Fruit fly (Drosophila melanogaster): ENCODE data around the gene CG6073.

The CG6073 gene

dm6 chr3R:26235034-26235433 lies 46.4 kb upstream of the CG6073 start (continued):
- TF ChIP-seq HLH54F (GFP tag; optimal IDR thresholded peaks at IDR 0.05) (peak; percentile 21), Ets65A (GFP tag) (peak; percentile 52), ro (GFP tag; IDR thresholded peaks at IDR 0.05) (no peak), CG12942 (GFP tag; optimal IDR thresholded peaks at IDR 0.05) (peak; percentile 6), CG15514 (GFP tag; optimal IDR thresholded peaks at IDR 0.05) (peak; percentile 23), NFAT (GFP tag; IDR thresholded peaks at IDR 0.05) (no peak), exex (tag; optimal IDR thresholded peaks at IDR 0.05) (no peak), CG10274 (GFP tag; optimal IDR thresholded peaks at IDR 0.05) (no peak), jumu (GFP tag; optimal IDR thresholded peaks at IDR 0.05) (peak; percentile 25), CG15269 (tag; optimal IDR thresholded peaks at IDR 0.05) (peak; percentile 31), CG12769 (tag; optimal IDR thresholded peaks at IDR 0.05) (peak; percentile 66), Ssrp (tag; optimal IDR thresholded peaks at IDR 0.05) (peak; percentile 3), dpn (GFP tag; optimal IDR thresholded peaks at IDR 0.05) (peak; percentile 37 to 46), slbo (GFP tag; IDR thresholded peaks at IDR 0.05) (peak; percentile 70), Hsf (GFP tag; optimal IDR thresholded peaks at IDR 0.05) (peak; percentile 49), Doc3 (GFP tag; IDR thresholded peaks at IDR 0.05; ENCODE audit: partially characterized antibody) (no peak), pum (GFP tag; optimal IDR thresholded peaks at IDR 0.05) (peak; percentile 27), Mrtf (GFP tag; IDR thresholded peaks at IDR 0.05) (no peak), ab (GFP tag; optimal IDR thresholded peaks at IDR 0.05) (no peak), CG10209 (GFP tag; optimal IDR thresholded peaks at IDR 0.05) (peak; percentile 41), CG11695 (GFP tag; IDR thresholded peaks at IDR 0.05) (peak; percentile 47; the same call in 1 of the 3 replicates), CG12744 (GFP tag; optimal IDR thresholded peaks at IDR 0.05) (no peak), CG13287 (GFP tag; IDR thresholded peaks at IDR 0.05; ENCODE audit: partially characterized antibody) (no peak), CG17385 (GFP tag; optimal IDR thresholded peaks at IDR 0.05) (peak; percentile 28), prd (optimal IDR thresholded peaks at IDR 0.05) (no peak), prd (GFP tag; IDR thresholded peaks at IDR 0.05) (peak; percentile 56; the same call in 1 of the 3 replicates), CG9932 (GFP tag; IDR thresholded peaks at IDR 0.05) (no peak), fd96Cb (tag; optimal IDR thresholded peaks at IDR 0.05) (peak; percentile 20), CG14441 (GFP tag; IDR thresholded peaks at IDR 0.05) (peak; percentile 68), CG2120 (GFP tag; optimal IDR thresholded peaks at IDR 0.05) (peak; percentile 64), Drgx (GFP tag; IDR thresholded peaks at IDR 0.05) (0 out of 2 replicates have a peak, but pooled peaks have one; percentile 9), Dp (GFP tag; optimal IDR thresholded peaks at IDR 0.05) (no peak), gem (tag; optimal IDR thresholded peaks at IDR 0.05) (peak; percentile 69), Hmr (GFP tag; optimal IDR thresholded peaks at IDR 0.05) (peak; percentile 11)

DNA sequence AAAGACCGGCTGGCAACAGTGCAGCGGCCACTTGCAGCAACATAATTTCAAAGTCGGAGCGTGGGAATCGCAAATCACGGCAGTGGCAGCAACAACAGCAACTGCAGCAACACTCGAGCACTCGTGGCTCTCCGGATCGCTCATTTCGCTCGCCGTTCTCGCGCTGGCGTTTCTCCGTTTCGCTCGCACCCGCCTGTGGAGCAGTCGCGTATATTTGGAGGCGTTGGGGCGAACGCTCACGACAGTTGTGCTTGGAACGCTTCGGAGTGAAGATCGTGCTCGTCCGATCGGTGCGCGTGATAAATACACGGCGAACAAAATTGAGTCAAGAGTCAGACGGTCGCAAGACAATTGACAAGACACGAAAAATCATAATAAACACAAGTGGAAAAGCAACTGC lies 41.4 kb upstream of the CG6073 start, which contains the start of gene CG12290:
TSS of gene CG12290 (plus strand) at position 233 of the 400 bp plus-strand sequence.
- TF ChIP-seq zen2 (GFP tag; IDR thresholded peaks at IDR 0.05; ENCODE audit: partially characterized antibody) (peak; percentile 89), otp (GFP tag; IDR thresholded peaks at IDR 0.05) (no peak), CG13287 (GFP tag; IDR thresholded peaks at IDR 0.05; ENCODE audit: partially characterized antibody) (peak; percentile 71), CG7839 (tag; optimal IDR thresholded peaks at IDR 0.05) (peak; percentile 29), cwo (GFP tag; optimal IDR thresholded peaks at IDR 0.05) (peak; percentile 20), vvl (GFP tag; IDR thresholded peaks at IDR 0.05) (peak; percentile 63), CG1647 (GFP tag; optimal IDR thresholded peaks at IDR 0.05) (peak; percentile 20), CG17829 (tag; optimal IDR thresholded peaks at IDR 0.05) (peak; percentile 10), CG31224 (GFP tag; IDR thresholded peaks at IDR 0.05) (0 out of 2 replicates have a peak, but pooled peaks have one; percentile 14), CG6689 (GFP tag; IDR thresholded peaks at IDR 0.05) (0 out of 2 replicates have a peak, but pooled peaks have one; percentile 12), MTF-1 (GFP tag; optimal IDR thresholded peaks at IDR 0.05; ENCODE audit: borderline replicate concordance) (no peak), CG15269 (tag; optimal IDR thresholded peaks at IDR 0.05) (peak; percentile 34), CG6175 (GFP tag; IDR thresholded peaks at IDR 0.05) (peak; percentile 56; the same call in 1 of the 3 replicates), mirr (GFP tag; optimal IDR thresholded peaks at IDR 0.05) (peak; percentile 20), CG12659 (GFP tag; optimal IDR thresholded peaks at IDR 0.05) (peak; percentile 13), Jarid2 (GFP tag; optimal IDR thresholded peaks at IDR 0.05) (peak; percentile 96), unc-4 (GFP tag; IDR thresholded peaks at IDR 0.05; ENCODE audit: partially characterized antibody) (peak; percentile 53), CG12071 (GFP tag; optimal IDR thresholded peaks at IDR 0.05) (peak; percentile 59), ac (GFP tag; optimal IDR thresholded peaks at IDR 0.05) (no peak)
